ENCODE assay signal across 1 fruit fly cellular context in genomic region chrX:8131693-8132313, dm6.
TF ChIP-seq lines count a peak whose summit lies in the region.

Gene CG10958, plus strand, starts transcription at chrX:8132285.

TF ChIP-seq in whole organism, embryonic, 481 proteins besides CTCF, POLR2A, EP300 and RAD21 (continued from another document and continues in another):
- peak; percentile 51 for TF ChIP-seq CG13287 (GFP tag; IDR thresholded peaks at IDR 0.05; lab: Robert Waterston, UW; ENCODE audit: partially characterized antibody)
- no peak for TF ChIP-seq slou (GFP tag; optimal IDR thresholded peaks at IDR 0.05; lab: Kevin White, UChicago)
- peak; percentile 79 for TF ChIP-seq Med (GFP tag; lab: Kevin White, UChicago)
- TF ChIP-seq nerfin-1 (tag; optimal IDR thresholded peaks at IDR 0.05; lab: Kevin White, UChicago): peak; percentile 1
- no peak for TF ChIP-seq CG7357 (GFP tag; IDR thresholded peaks at IDR 0.05; lab: Robert Waterston, UW)
- TF ChIP-seq Adf1 (GFP tag; IDR thresholded peaks at IDR 0.05; lab: Robert Waterston, UW): peak; percentile 37; the same call in 1 of the 2 replicates
- TF ChIP-seq PHDP (tag; optimal IDR thresholded peaks at IDR 0.05; lab: Kevin White, UChicago): peak; percentile 64
- 0 out of 2 replicates have a peak, but pooled peaks have one; percentile 7 for TF ChIP-seq H2.0 (GFP tag; IDR thresholded peaks at IDR 0.05; lab: Robert Waterston, UW)
- peak; percentile 88 for TF ChIP-seq sens (GFP tag; lab: Kevin White, UChicago)
- TF ChIP-seq Nf-YB (GFP tag; optimal IDR thresholded peaks at IDR 0.05; lab: Kevin White, UChicago): peak; percentile 11
- 0 out of 2 replicates have a peak, but pooled peaks have one; percentile 10 for TF ChIP-seq sim (GFP tag; IDR thresholded peaks at IDR 0.05; lab: Robert Waterston, UW)
- no peak for TF ChIP-seq Lhr (GFP tag; optimal IDR thresholded peaks at IDR 0.05; lab: Kevin White, UChicago)
- TF ChIP-seq crc (GFP tag; optimal IDR thresholded peaks at IDR 0.05; lab: Kevin White, UChicago): no peak
- peak; percentile 49 for TF ChIP-seq Fer3 (tag; optimal IDR thresholded peaks at IDR 0.05; lab: Kevin White, UChicago)
- TF ChIP-seq Dbx (GFP tag; IDR thresholded peaks at IDR 0.05; lab: Robert Waterston, UW): peak; percentile 60; the same call in 1 of the 3 replicates
- no peak for TF ChIP-seq da (GFP tag; optimal IDR thresholded peaks at IDR 0.05; lab: Kevin White, UChicago)
- peak; percentile 44; the same call in 1 of the 4 replicates for TF ChIP-seq Gug (GFP tag; IDR thresholded peaks at IDR 0.05; lab: Robert Waterston, UW)
- peak; percentile 36 for TF ChIP-seq CG3065 (GFP tag; optimal IDR thresholded peaks at IDR 0.05; lab: Kevin White, UChicago)
- no peak for TF ChIP-seq Bgb (GFP tag; IDR thresholded peaks at IDR 0.05; lab: Robert Waterston, UW; ENCODE audit: partially characterized antibody)
- TF ChIP-seq gce (GFP tag; IDR thresholded peaks at IDR 0.05; lab: Robert Waterston, UW): no peak
- no peak for TF ChIP-seq sima (GFP tag; optimal IDR thresholded peaks at IDR 0.05; lab: Kevin White, UChicago)
- TF ChIP-seq CG6272 (GFP tag; IDR thresholded peaks at IDR 0.05; lab: Robert Waterston, UW): 0 out of 2 replicates have a peak, but pooled peaks have one; percentile 51
- peak; percentile 70 for TF ChIP-seq CG30403 (GFP tag; optimal IDR thresholded peaks at IDR 0.05; lab: Kevin White, UChicago)
- no peak for TF ChIP-seq yki (optimal IDR thresholded peaks at IDR 0.05; lab: Kevin White, UChicago)
- no peak for TF ChIP-seq fu2 (GFP tag; optimal IDR thresholded peaks at IDR 0.05; lab: Kevin White, UChicago)
- TF ChIP-seq peb (GFP tag; IDR thresholded peaks at IDR 0.05; lab: Robert Waterston, UW): no peak
- TF ChIP-seq trh (GFP tag; optimal IDR thresholded peaks at IDR 0.05; lab: Kevin White, UChicago): no peak
- peak; percentile 62 for TF ChIP-seq Meics (GFP tag; optimal IDR thresholded peaks at IDR 0.05; lab: Kevin White, UChicago)
- TF ChIP-seq luna (GFP tag; optimal IDR thresholded peaks at IDR 0.05; lab: Kevin White, UChicago): no peak
- peak; percentile 57 for TF ChIP-seq trem (tag; optimal IDR thresholded peaks at IDR 0.05; lab: Kevin White, UChicago)
- no peak for TF ChIP-seq ewg (GFP tag; optimal IDR thresholded peaks at IDR 0.05; lab: Kevin White, UChicago)
- peak; percentile 42; the same call in 1 of the 3 replicates for TF ChIP-seq CG34422 (GFP tag; IDR thresholded peaks at IDR 0.05; lab: Robert Waterston, UW)
- TF ChIP-seq Vsx1 (GFP tag; optimal IDR thresholded peaks at IDR 0.05; lab: Kevin White, UChicago): peak; percentile 10
- TF ChIP-seq hth (optimal IDR thresholded peaks at IDR 0.05; lab: Kevin White, UChicago): no peak
- no peak for TF ChIP-seq BtbVII (GFP tag; optimal IDR thresholded peaks at IDR 0.05; lab: Kevin White, UChicago)
- peak in 1 of 2 experiments; percentile 23 for TF ChIP-seq crp (GFP tag; optimal IDR thresholded peaks at IDR 0.05; lab: Kevin White, UChicago)
- TF ChIP-seq BEAF-32 (GFP tag; optimal IDR thresholded peaks at IDR 0.05; lab: Kevin White, UChicago): peak; percentile 39
- no peak for TF ChIP-seq schlank (tag; optimal IDR thresholded peaks at IDR 0.05; lab: Kevin White, UChicago)
- no peak for TF ChIP-seq CkIIα-i1 (GFP tag; IDR thresholded peaks at IDR 0.05; lab: Robert Waterston, UW)
- no peak for TF ChIP-seq stc (GFP tag; IDR thresholded peaks at IDR 0.05; lab: Robert Waterston, UW)
- TF ChIP-seq ftz-f1 (GFP tag; optimal IDR thresholded peaks at IDR 0.05; lab: Kevin White, UChicago): no peak
- TF ChIP-seq fd3F (GFP tag; optimal IDR thresholded peaks at IDR 0.05; lab: Kevin White, UChicago): peak; percentile 50
- TF ChIP-seq nau (GFP tag; optimal IDR thresholded peaks at IDR 0.05; lab: Kevin White, UChicago): no peak
- no peak for TF ChIP-seq ab (GFP tag; optimal IDR thresholded peaks at IDR 0.05; lab: Kevin White, UChicago)
- no peak for TF ChIP-seq Atf-2 (GFP tag; optimal IDR thresholded peaks at IDR 0.05; lab: Kevin White, UChicago)
- TF ChIP-seq ham (GFP tag; IDR thresholded peaks at IDR 0.05; lab: Robert Waterston, UW): no peak
- no peak for TF ChIP-seq GATAe (GFP tag; conservative IDR thresholded peaks at IDR 0.05; lab: Robert Waterston, UW)
- TF ChIP-seq CG33557 (GFP tag; optimal IDR thresholded peaks at IDR 0.05; lab: Kevin White, UChicago): peak; percentile 20
- no peak for TF ChIP-seq zen (tag; optimal IDR thresholded peaks at IDR 0.05; lab: Kevin White, UChicago)
- peak; percentile 34 for TF ChIP-seq Ets65A (GFP tag; lab: Kevin White, UChicago)
- peak; percentile 30; the same call in 1 of the 2 replicates for TF ChIP-seq CG9215 (GFP tag; IDR thresholded peaks at IDR 0.05; lab: Robert Waterston, UW)
- TF ChIP-seq B-H2 (GFP tag; optimal IDR thresholded peaks at IDR 0.05; lab: Kevin White, UChicago): no peak
- no peak for TF ChIP-seq Tbp (GFP tag; optimal IDR thresholded peaks at IDR 0.05; lab: Kevin White, UChicago)
- no peak for TF ChIP-seq CrebB (tag; optimal IDR thresholded peaks at IDR 0.05; lab: Kevin White, UChicago)
- no peak for TF ChIP-seq Neu2 (GFP tag; optimal IDR thresholded peaks at IDR 0.05; lab: Kevin White, UChicago; ENCODE audit: borderline replicate concordance)
- peak; percentile 58; the same call in 1 of the 2 replicates for TF ChIP-seq Atf6 (GFP tag; IDR thresholded peaks at IDR 0.05; lab: Robert Waterston, UW)
- no peak for TF ChIP-seq p53 (GFP tag; optimal IDR thresholded peaks at IDR 0.05; lab: Kevin White, UChicago)
- no peak for TF ChIP-seq Camta (GFP tag; optimal IDR thresholded peaks at IDR 0.05; lab: Kevin White, UChicago)
- no peak for TF ChIP-seq HLHmδ (GFP tag; optimal IDR thresholded peaks at IDR 0.05; lab: Kevin White, UChicago)
- TF ChIP-seq sqz (GFP tag; optimal IDR thresholded peaks at IDR 0.05; lab: Kevin White, UChicago): no peak
- peak; percentile 45 for TF ChIP-seq CG8388 (GFP tag; optimal IDR thresholded peaks at IDR 0.05; lab: Kevin White, UChicago)
- no peak for TF ChIP-seq CG10565 (GFP tag; optimal IDR thresholded peaks at IDR 0.05; lab: Kevin White, UChicago)
- TF ChIP-seq Jarid2 (GFP tag; optimal IDR thresholded peaks at IDR 0.05; lab: Kevin White, UChicago): no peak
- TF ChIP-seq br (optimal IDR thresholded peaks at IDR 0.05; lab: Kevin White, UChicago): no peak
- no peak for TF ChIP-seq klu (GFP tag; IDR thresholded peaks at IDR 0.05; lab: Robert Waterston, UW)
- TF ChIP-seq zfh2 (GFP tag; optimal IDR thresholded peaks at IDR 0.05; lab: Kevin White, UChicago): peak; percentile 26
- TF ChIP-seq lilli (GFP tag; optimal IDR thresholded peaks at IDR 0.05; lab: Kevin White, UChicago): peak; percentile 75
- TF ChIP-seq knrl (GFP tag; IDR thresholded peaks at IDR 0.05; lab: Robert Waterston, UW; ENCODE audit: partially characterized antibody): no peak
- peak; percentile 5 for TF ChIP-seq dm (GFP tag; optimal IDR thresholded peaks at IDR 0.05; lab: Kevin White, UChicago)
- TF ChIP-seq Drgx (GFP tag; IDR thresholded peaks at IDR 0.05; lab: Robert Waterston, UW): peak; percentile 45; the same call in 1 of the 2 replicates
- TF ChIP-seq CG2202 (tag; optimal IDR thresholded peaks at IDR 0.05; lab: Kevin White, UChicago): no peak
- no peak for TF ChIP-seq CG8089 (GFP tag; optimal IDR thresholded peaks at IDR 0.05; lab: Kevin White, UChicago)
- TF ChIP-seq CG18764 (GFP tag; optimal IDR thresholded peaks at IDR 0.05; lab: Kevin White, UChicago): peak; percentile 48
- peak; percentile 6 for TF ChIP-seq CG2875 (GFP tag; optimal IDR thresholded peaks at IDR 0.05; lab: Kevin White, UChicago)
- no peak for TF ChIP-seq CG12219 (GFP tag; optimal IDR thresholded peaks at IDR 0.05; lab: Kevin White, UChicago)
- no peak for TF ChIP-seq CG11696 (GFP tag; IDR thresholded peaks at IDR 0.05; lab: Robert Waterston, UW)
- peak; percentile 55 for TF ChIP-seq Sox100B (GFP tag; optimal IDR thresholded peaks at IDR 0.05; lab: Kevin White, UChicago)
- TF ChIP-seq zen2 (GFP tag; IDR thresholded peaks at IDR 0.05; lab: Robert Waterston, UW; ENCODE audit: partially characterized antibody): no peak
- peak; percentile 71 for TF ChIP-seq lab (GFP tag; optimal IDR thresholded peaks at IDR 0.05; lab: Kevin White, UChicago)
- TF ChIP-seq CG4617 (GFP tag; optimal IDR thresholded peaks at IDR 0.05; lab: Kevin White, UChicago; ENCODE audit: borderline replicate concordance): peak; percentile 24
- TF ChIP-seq CG7271 (tag; optimal IDR thresholded peaks at IDR 0.05; lab: Kevin White, UChicago): no peak
- peak; percentile 49 for TF ChIP-seq nmo (GFP tag; optimal IDR thresholded peaks at IDR 0.05; lab: Kevin White, UChicago)
- TF ChIP-seq Antp (GFP tag; optimal IDR thresholded peaks at IDR 0.05; lab: Kevin White, UChicago): peak; percentile 9
- no peak for TF ChIP-seq CG11504 (tag; optimal IDR thresholded peaks at IDR 0.05; lab: Kevin White, UChicago)
- no peak for TF ChIP-seq z (GFP tag; IDR thresholded peaks at IDR 0.05; lab: Robert Waterston, UW)
- TF ChIP-seq pita (GFP tag; optimal IDR thresholded peaks at IDR 0.05; lab: Kevin White, UChicago): no peak
- TF ChIP-seq Fer1 (GFP tag; optimal IDR thresholded peaks at IDR 0.05; lab: Kevin White, UChicago): peak; percentile 68
- TF ChIP-seq stwl (tag; optimal IDR thresholded peaks at IDR 0.05; lab: Kevin White, UChicago): peak; percentile 61
- TF ChIP-seq CG1024 (GFP tag; IDR thresholded peaks at IDR 0.05; lab: Robert Waterston, UW): no peak
- TF ChIP-seq Hand (GFP tag; optimal IDR thresholded peaks at IDR 0.05; lab: Kevin White, UChicago): no peak
- peak; percentile 58 for TF ChIP-seq YL-1 (GFP tag; optimal IDR thresholded peaks at IDR 0.05; lab: Kevin White, UChicago)
- TF ChIP-seq cwo (GFP tag; optimal IDR thresholded peaks at IDR 0.05; lab: Kevin White, UChicago): peak; percentile 18
- TF ChIP-seq CG9437 (GFP tag; optimal IDR thresholded peaks at IDR 0.05; lab: Kevin White, UChicago): peak; percentile 74
- no peak for TF ChIP-seq CG33213 (GFP tag; optimal IDR thresholded peaks at IDR 0.05; lab: Kevin White, UChicago)
- TF ChIP-seq CG11398 (GFP tag; optimal IDR thresholded peaks at IDR 0.05; lab: Kevin White, UChicago): no peak
- peak; percentile 3 for TF ChIP-seq kni (GFP tag; optimal IDR thresholded peaks at IDR 0.05; lab: Kevin White, UChicago)
- TF ChIP-seq CG6854 (GFP tag; optimal IDR thresholded peaks at IDR 0.05; lab: Kevin White, UChicago): no peak
- peak; percentile 34 for TF ChIP-seq CG5180 (GFP tag; optimal IDR thresholded peaks at IDR 0.05; lab: Kevin White, UChicago)
- no peak for TF ChIP-seq bigmax (GFP tag; optimal IDR thresholded peaks at IDR 0.05; lab: Kevin White, UChicago)
- peak; percentile 43 for TF ChIP-seq NfI (GFP tag; optimal IDR thresholded peaks at IDR 0.05; lab: Kevin White, UChicago)
- no peak for TF ChIP-seq CG9797 (GFP tag; optimal IDR thresholded peaks at IDR 0.05; lab: Kevin White, UChicago)
- TF ChIP-seq al (GFP tag; IDR thresholded peaks at IDR 0.05; lab: Robert Waterston, UW): no peak; the same call in 1 of the 2 replicates
- peak; percentile 80 for TF ChIP-seq CG12391 (tag; optimal IDR thresholded peaks at IDR 0.05; lab: Kevin White, UChicago)
- no peak for TF ChIP-seq CG2129 (GFP tag; IDR thresholded peaks at IDR 0.05; lab: Robert Waterston, UW; ENCODE audit: partially characterized antibody)
- peak in 1 of 2 experiments; percentile 13 for TF ChIP-seq chif (GFP tag; optimal IDR thresholded peaks at IDR 0.05; lab: Kevin White, UChicago)
- TF ChIP-seq CG7928 (GFP tag; optimal IDR thresholded peaks at IDR 0.05; lab: Kevin White, UChicago): no peak
- TF ChIP-seq Mes4 (GFP tag; optimal IDR thresholded peaks at IDR 0.05; lab: Kevin White, UChicago): no peak
- TF ChIP-seq mld (GFP tag; IDR thresholded peaks at IDR 0.05; lab: Robert Waterston, UW; ENCODE audit: partially characterized antibody): no peak
- TF ChIP-seq CG34376 (GFP tag; optimal IDR thresholded peaks at IDR 0.05; lab: Kevin White, UChicago): peak; percentile 33
- no peak for TF ChIP-seq CG4707 (GFP tag; optimal IDR thresholded peaks at IDR 0.05; lab: Kevin White, UChicago)
- TF ChIP-seq sc (optimal IDR thresholded peaks at IDR 0.05; lab: Kevin White, UChicago): no peak
- TF ChIP-seq sc (GFP tag; optimal IDR thresholded peaks at IDR 0.05; lab: Kevin White, UChicago): no peak
- 0 out of 3 replicates have a peak, but pooled peaks have one; percentile 37 for TF ChIP-seq ci (GFP tag; IDR thresholded peaks at IDR 0.05; lab: Robert Waterston, UW)
- peak; percentile 11 for TF ChIP-seq CG11723 (GFP tag; optimal IDR thresholded peaks at IDR 0.05; lab: Kevin White, UChicago)
- no peak for TF ChIP-seq Kr (GFP tag; optimal IDR thresholded peaks at IDR 0.05; lab: Kevin White, UChicago)
- TF ChIP-seq ac (GFP tag; optimal IDR thresholded peaks at IDR 0.05; lab: Kevin White, UChicago): no peak
- TF ChIP-seq CG1529 (GFP tag; optimal IDR thresholded peaks at IDR 0.05; lab: Kevin White, UChicago): no peak
- peak; percentile 82 for TF ChIP-seq row (GFP tag; IDR thresholded peaks at IDR 0.05; lab: Robert Waterston, UW)
- TF ChIP-seq pzg (GFP tag; optimal IDR thresholded peaks at IDR 0.05; lab: Kevin White, UChicago): peak; percentile 38
- TF ChIP-seq CG16863 (GFP tag; optimal IDR thresholded peaks at IDR 0.05; lab: Kevin White, UChicago): peak; percentile 15
- peak; percentile 51 for TF ChIP-seq Sry-δ (GFP tag; optimal IDR thresholded peaks at IDR 0.05; lab: Kevin White, UChicago)
- TF ChIP-seq bbx (GFP tag; IDR thresholded peaks at IDR 0.05; lab: Robert Waterston, UW; ENCODE audit: partially characterized antibody): no peak; the same call in 1 of the 2 replicates
- no peak for TF ChIP-seq danr (GFP tag; IDR thresholded peaks at IDR 0.05; lab: Robert Waterston, UW)
- no peak for TF ChIP-seq CG6654 (GFP tag; optimal IDR thresholded peaks at IDR 0.05; lab: Kevin White, UChicago)
- peak; percentile 60 for TF ChIP-seq CG10543 (GFP tag; optimal IDR thresholded peaks at IDR 0.05; lab: Kevin White, UChicago)
- TF ChIP-seq Deaf1 (tag; optimal IDR thresholded peaks at IDR 0.05; lab: Kevin White, UChicago): no peak
- TF ChIP-seq fd102C (GFP tag; optimal IDR thresholded peaks at IDR 0.05; lab: Kevin White, UChicago): no peak
- peak; percentile 8 for TF ChIP-seq Sin3A (optimal IDR thresholded peaks at IDR 0.05; lab: Kevin White, UChicago)
- peak; percentile 64 for TF ChIP-seq CG7556 (GFP tag; optimal IDR thresholded peaks at IDR 0.05; lab: Kevin White, UChicago)
- TF ChIP-seq amos (GFP tag; IDR thresholded peaks at IDR 0.05; lab: Robert Waterston, UW; ENCODE audit: partially characterized antibody): no peak
- no peak for TF ChIP-seq CG16813 (GFP tag; IDR thresholded peaks at IDR 0.05; lab: Robert Waterston, UW; ENCODE audit: partially characterized antibody)
- no peak for TF ChIP-seq tap (tag; optimal IDR thresholded peaks at IDR 0.05; lab: Kevin White, UChicago)
- TF ChIP-seq dimm (GFP tag; IDR thresholded peaks at IDR 0.05; lab: Robert Waterston, UW): no peak
